Worm (Caenorhabditis elegans) whole organism, mixed stage, embryonic: ENCODE results near the gene Y46G5A.47.

ENCODE experiments used
- blmp-1 ChIP-seq: fragments of 150-350 bp; optimal IDR thresholded peaks from 2 replicates; lab custom pipeline; 2014; ENCODE audit warnings: missing biosample characterization, missing genetic modification characterization
- ceh-39 ChIP-seq: fragments of 150-350 bp; optimal IDR thresholded peaks from 2 replicates; lab custom pipeline; 2014; ENCODE audit warnings: missing biosample characterization, missing genetic modification characterization
- ces-1 ChIP-seq: fragments of 150-350 bp; optimal IDR thresholded peaks from 2 replicates; lab custom pipeline; 2014; ENCODE audit warnings: missing biosample characterization, missing genetic modification reagents, missing genetic modification characterization
- elt-3 ChIP-seq: fragments of 150-350 bp; optimal IDR thresholded peaks from 2 replicates; lab custom pipeline; 2014; ENCODE audit warnings: missing biosample characterization, missing genetic modification characterization
- lsy-2 ChIP-seq: fragments of 150-350 bp; optimal IDR thresholded peaks from 2 replicates; lab custom pipeline; 2014; ENCODE audit warnings: missing biosample characterization, missing genetic modification characterization
- mep-1 ChIP-seq: fragments of 150-350 bp; optimal IDR thresholded peaks from 2 replicates; lab custom pipeline; 2017; ENCODE audit warnings: missing biosample characterization, missing genetic modification reagents, missing genetic modification characterization, inconsistent platforms
- nhr-12 ChIP-seq: fragments of 150-350 bp; optimal IDR thresholded peaks from 2 replicates; lab custom pipeline; 2014; ENCODE audit warnings: missing biosample characterization, missing genetic modification characterization
- nhr-76 ChIP-seq: sonication (generic microtip); optimal IDR thresholded peaks from 2 replicates; lab custom pipeline; 2017; ENCODE audit warnings: missing biosample characterization, missing genetic modification characterization
- unc-62 ChIP-seq: fragments of 150-350 bp; optimal IDR thresholded peaks from 2 replicates; lab custom pipeline; 2014; ENCODE audit warnings: missing biosample characterization, missing genetic modification reagents, missing genetic modification characterization
- ztf-11 ChIP-seq: fragments of 150-350 bp; optimal IDR thresholded peaks from 2 replicates; lab custom pipeline; 2014; ENCODE audit warnings: missing biosample characterization, missing genetic modification characterization

DNA sequence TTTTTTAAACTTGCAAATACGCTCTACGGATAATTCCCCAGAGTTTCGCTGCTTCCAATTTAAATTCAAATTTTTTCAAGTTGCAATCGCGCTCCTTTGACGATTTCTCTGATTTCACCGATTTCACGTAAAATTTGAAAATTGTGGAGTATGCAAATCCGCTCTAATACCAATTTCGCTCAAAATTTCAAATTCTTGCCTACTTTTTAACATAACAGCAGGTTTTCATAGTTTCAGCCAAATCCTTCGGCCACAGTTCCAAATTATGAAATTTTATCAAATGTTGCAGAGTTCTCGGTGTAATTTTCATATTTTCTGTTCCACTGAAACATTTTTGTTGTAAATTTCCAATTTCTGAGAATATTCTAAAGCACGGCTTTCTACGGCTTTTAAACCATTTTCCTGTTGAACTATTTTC lies 17.3 kb downstream of the Y46G5A.47 start, which contains the start of gene alkb-7:
- TF ChIP-seq ceh-39 (tag; lab: Kevin White, UChicago) (no peak), ztf-11 (tag; lab: Kevin White, UChicago) (no peak), blmp-1 (tag; lab: Kevin White, UChicago) (no peak), unc-62 (no peak), nhr-76 (tag; lab: Kevin White, UChicago) (no peak), nhr-12 (tag; lab: Kevin White, UChicago) (no peak), lsy-2 (tag; lab: Kevin White, UChicago) (no peak), elt-3 (no peak), ces-1 (no peak), mep-1 (no peak)
